Fruit fly (Drosophila melanogaster): ENCODE data around the gene InR.

InR gene

dm6 chr3R:21630979-21631499 is 11.9 kb upstream of the InR start:
- no peak for TF ChIP-seq CG6792 (GFP tag; optimal IDR thresholded peaks at IDR 0.05)
- no peak for TF ChIP-seq CG10631 (GFP tag; optimal IDR thresholded peaks at IDR 0.05)
- peak; percentile 13 for TF ChIP-seq vri (GFP tag; optimal IDR thresholded peaks at IDR 0.05)
- TF ChIP-seq achi (GFP tag; optimal IDR thresholded peaks at IDR 0.05) = no peak

DNA sequence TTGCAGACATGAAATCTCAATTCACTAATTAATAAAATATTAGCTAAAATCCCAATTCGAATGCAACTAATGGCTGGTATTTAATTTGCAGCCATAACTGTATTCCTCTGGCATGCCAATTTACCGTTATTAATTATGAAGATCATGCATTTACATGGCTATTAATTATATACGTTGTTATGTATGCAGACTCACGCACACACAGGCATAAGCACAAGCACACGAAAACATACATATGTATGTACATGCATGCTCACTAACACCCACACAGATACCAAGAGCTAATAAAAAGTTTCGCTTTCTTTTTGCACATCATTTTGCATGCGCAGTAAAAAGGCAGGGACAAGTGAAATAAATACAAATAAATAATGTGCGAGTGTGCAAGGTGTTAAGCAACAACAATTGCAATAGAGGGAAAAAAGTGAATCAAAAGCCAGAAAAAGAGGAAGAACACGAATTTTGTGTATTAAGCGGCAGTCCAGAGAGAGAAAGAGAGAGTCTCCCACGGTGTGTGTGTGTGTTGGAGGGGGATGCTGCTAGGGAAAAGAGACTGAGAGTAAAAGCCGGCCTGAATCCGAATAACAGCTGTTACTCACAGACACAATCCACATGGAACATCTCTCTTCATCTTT is 11.2 kb upstream of the InR start:
- TF ChIP-seq vri (GFP tag; optimal IDR thresholded peaks at IDR 0.05) (peak; percentile 49), Ets96B (tag; optimal IDR thresholded peaks at IDR 0.05) (peak; percentile 22), ss (GFP tag; optimal IDR thresholded peaks at IDR 0.05) (peak; percentile 61 to 66), CG34406 (GFP tag; optimal IDR thresholded peaks at IDR 0.05) (no peak), Lpt (GFP tag; optimal IDR thresholded peaks at IDR 0.05) (peak; percentile 60), achi (GFP tag; optimal IDR thresholded peaks at IDR 0.05) (no peak), CG31627 (GFP tag; optimal IDR thresholded peaks at IDR 0.05) (no peak), CG10669 (GFP tag; optimal IDR thresholded peaks at IDR 0.05) (no peak), Sox14 (GFP tag; optimal IDR thresholded peaks at IDR 0.05) (peak; percentile 14), spab (GFP tag; optimal IDR thresholded peaks at IDR 0.05) (peak; percentile 0), Eip75B (GFP tag; optimal IDR thresholded peaks at IDR 0.05) (peak; percentile 10), CG3919 (GFP tag; optimal IDR thresholded peaks at IDR 0.05) (peak; percentile 8), cyc (GFP tag; optimal IDR thresholded peaks at IDR 0.05) (no peak), CG6276 (GFP tag; optimal IDR thresholded peaks at IDR 0.05) (peak; percentile 64), CG3032 (tag; optimal IDR thresholded peaks at IDR 0.05) (no peak), CG16779 (tag; optimal IDR thresholded peaks at IDR 0.05) (peak; percentile 70), Eip93F (GFP tag; optimal IDR thresholded peaks at IDR 0.05) (peak; percentile 1), Sox102F (GFP tag; optimal IDR thresholded peaks at IDR 0.05) (peak; percentile 48), CG9139 (GFP tag; optimal IDR thresholded peaks at IDR 0.05) (peak; percentile 18), Eip78C (GFP tag) (peak; percentile 70), Blimp-1 (GFP tag; optimal IDR thresholded peaks at IDR 0.05) (peak; percentile 90), dsx (GFP tag; optimal IDR thresholded peaks at IDR 0.05; ENCODE audit: poor library complexity, severe bottlenecking) (peak; percentile 60), Hr39 (GFP tag; optimal IDR thresholded peaks at IDR 0.05) (no peak), Met (GFP tag; optimal IDR thresholded peaks at IDR 0.05) (peak; percentile 39), topi (GFP tag; optimal IDR thresholded peaks at IDR 0.05) (no peak), Sox15 (GFP tag; optimal IDR thresholded peaks at IDR 0.05) (no peak), CG6808 (GFP tag; optimal IDR thresholded peaks at IDR 0.05) (peak; percentile 53), CG6854 (GFP tag; optimal IDR thresholded peaks at IDR 0.05) (peak; percentile 52), CG11762 (GFP tag; optimal IDR thresholded peaks at IDR 0.05; ENCODE audit: insufficient read depth) (no peak)

DNA sequence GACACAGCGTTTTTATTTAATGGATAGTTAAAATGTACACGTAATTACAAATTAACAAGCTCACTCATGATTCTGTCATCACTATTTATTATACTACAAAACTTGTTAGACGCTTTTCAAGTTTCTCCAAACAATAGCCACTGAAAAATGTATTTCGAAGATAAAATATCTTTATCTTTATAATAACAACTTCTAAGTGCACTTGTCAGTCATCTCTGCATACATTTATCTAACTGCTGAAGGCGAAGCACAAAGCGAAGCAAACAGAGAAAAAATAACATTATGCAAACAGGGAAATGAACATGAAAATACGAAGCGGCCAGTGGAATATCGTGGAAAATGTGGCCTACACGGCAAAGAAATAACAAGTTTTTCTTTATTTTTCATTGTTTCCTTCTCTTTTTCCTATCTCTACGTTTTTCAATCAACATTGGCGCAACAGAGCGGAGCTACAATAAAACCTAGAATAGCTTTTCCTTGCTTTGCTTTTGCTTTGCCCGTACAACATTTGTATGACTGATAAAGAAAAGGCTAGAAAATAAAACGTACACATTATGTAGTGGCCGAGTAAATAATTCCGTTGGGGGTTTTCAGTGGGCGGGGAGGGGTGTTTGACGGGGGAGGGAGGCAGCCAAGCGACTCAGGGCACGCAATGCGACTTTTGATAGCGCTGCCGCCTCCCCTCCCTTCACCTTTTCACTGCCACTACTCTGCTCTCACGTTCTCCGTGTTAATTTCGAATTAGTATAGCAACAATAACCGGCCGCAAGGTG is 10.4 kb upstream of the InR start:
- TF ChIP-seq CG11762 (GFP tag; optimal IDR thresholded peaks at IDR 0.05; ENCODE audit: insufficient read depth) (no peak), salr (GFP tag; optimal IDR thresholded peaks at IDR 0.05) (no peak), CG6792 (GFP tag; optimal IDR thresholded peaks at IDR 0.05) (no peak), fkh (GFP tag; optimal IDR thresholded peaks at IDR 0.05) (peak; percentile 97), CG16779 (tag; optimal IDR thresholded peaks at IDR 0.05) (peak; percentile 10), CG3032 (tag; optimal IDR thresholded peaks at IDR 0.05) (no peak), CG11902 (GFP tag; optimal IDR thresholded peaks at IDR 0.05) (no peak), CG31627 (GFP tag; optimal IDR thresholded peaks at IDR 0.05) (no peak), Hr4 (GFP tag; optimal IDR thresholded peaks at IDR 0.05) (peak; percentile 5), Blimp-1 (GFP tag; optimal IDR thresholded peaks at IDR 0.05) (no peak), CG9139 (GFP tag; optimal IDR thresholded peaks at IDR 0.05) (no peak), CG15336 (GFP tag; IDR thresholded peaks at IDR 0.05) (peak; percentile 48; the same call in 1 of the 2 replicates), CG6163 (GFP tag; IDR thresholded peaks at IDR 0.05) (peak; percentile 36; the same call in 1 of the 3 replicates), CG34406 (GFP tag; optimal IDR thresholded peaks at IDR 0.05) (no peak), svp (GFP tag) (peak; percentile 32), CG6276 (GFP tag; optimal IDR thresholded peaks at IDR 0.05) (peak; percentile 52), vri (GFP tag; optimal IDR thresholded peaks at IDR 0.05) (no peak), esn (GFP tag; optimal IDR thresholded peaks at IDR 0.05) (no peak), fd59A (GFP tag; optimal IDR thresholded peaks at IDR 0.05) (no peak), CG11294 (GFP tag; IDR thresholded peaks at IDR 0.05) (no peak), OdsH (GFP tag; optimal IDR thresholded peaks at IDR 0.05) (no peak), eg (GFP tag; IDR thresholded peaks at IDR 0.05) (peak; percentile 44; the same call in 1 of the 3 replicates), Ets96B (tag; optimal IDR thresholded peaks at IDR 0.05) (no peak), CG8119 (GFP tag; IDR thresholded peaks at IDR 0.05) (peak; percentile 47; the same call in 2 of the 3 replicates), achi (GFP tag; optimal IDR thresholded peaks at IDR 0.05) (no peak)

Data from whole organism, prepupa.